Worm (Caenorhabditis elegans): ENCODE data around the gene mboa-1.

mboa-1 gene

DNA sequence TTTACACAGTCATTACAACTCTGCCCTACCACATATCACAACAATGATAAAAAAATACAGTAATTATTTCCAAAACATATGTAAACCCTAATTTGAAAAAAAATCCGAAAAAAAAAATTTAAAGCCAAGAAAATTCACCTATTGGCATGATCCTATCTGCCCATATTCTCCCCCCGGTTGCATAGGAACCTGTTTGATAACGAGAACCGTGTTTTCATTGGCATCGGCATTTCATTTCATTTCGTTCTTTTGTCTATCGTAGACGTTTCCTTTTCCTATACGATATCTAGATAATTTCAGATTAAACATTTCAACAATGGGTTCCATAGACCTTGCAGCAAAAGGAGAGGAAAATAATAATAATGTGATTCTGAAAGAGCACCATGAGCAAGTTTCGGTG lies at the start of gene mboa-1:
TSS of gene mboa-1 (plus strand) at position 301 of the 400 bp plus-strand sequence.
- no peak for TF ChIP-seq unc-62 (GFP tag; optimal IDR thresholded peaks at IDR 0.05)

DNA sequence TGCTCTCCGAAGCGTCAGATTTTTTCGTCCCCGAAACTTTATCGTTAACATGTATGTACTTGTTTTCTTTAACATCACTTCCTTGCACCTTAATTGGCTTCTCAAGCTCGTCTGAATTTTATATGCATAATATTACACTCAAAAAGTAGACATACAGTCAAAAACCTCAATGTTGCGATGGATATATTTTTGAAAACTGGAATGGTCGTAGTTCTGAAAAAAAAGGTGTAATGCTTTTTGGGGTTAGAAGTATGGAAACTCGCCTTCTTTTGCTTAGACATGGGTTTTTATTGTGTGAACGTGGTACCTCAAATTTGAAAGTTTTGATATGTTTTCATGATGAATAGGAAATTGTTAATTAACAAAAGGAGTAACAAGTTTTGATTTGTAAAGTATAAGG lies 48.0 kb upstream of the mboa-1 start, which contains the start of gene C09G1.2:
TSS of gene C09G1.2 (minus strand) at position 101 of the 400 bp plus-strand sequence.
- no peak for TF ChIP-seq unc-62 (GFP tag; optimal IDR thresholded peaks at IDR 0.05)

DNA sequence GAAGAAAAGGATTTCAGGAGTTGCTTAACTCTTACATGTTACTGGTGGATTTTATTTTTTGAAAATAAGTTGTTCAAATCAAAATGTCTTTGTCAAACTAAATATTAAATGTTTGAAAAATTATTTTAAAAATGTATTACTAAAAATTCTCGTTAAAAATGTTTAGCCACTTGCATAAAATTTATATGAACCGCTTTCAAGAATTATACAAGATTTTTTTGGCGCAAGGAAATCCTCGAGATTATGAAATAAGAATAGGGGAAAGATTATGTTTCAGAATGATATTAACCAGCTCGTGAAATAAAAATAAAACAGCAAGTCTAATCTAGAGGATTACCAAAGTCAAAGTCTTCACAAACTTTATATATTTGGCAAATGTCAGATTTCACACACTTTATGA lies 47.3 kb upstream of the mboa-1 start:
- TF ChIP-seq unc-62 (GFP tag; optimal IDR thresholded peaks at IDR 0.05) = no peak

DNA sequence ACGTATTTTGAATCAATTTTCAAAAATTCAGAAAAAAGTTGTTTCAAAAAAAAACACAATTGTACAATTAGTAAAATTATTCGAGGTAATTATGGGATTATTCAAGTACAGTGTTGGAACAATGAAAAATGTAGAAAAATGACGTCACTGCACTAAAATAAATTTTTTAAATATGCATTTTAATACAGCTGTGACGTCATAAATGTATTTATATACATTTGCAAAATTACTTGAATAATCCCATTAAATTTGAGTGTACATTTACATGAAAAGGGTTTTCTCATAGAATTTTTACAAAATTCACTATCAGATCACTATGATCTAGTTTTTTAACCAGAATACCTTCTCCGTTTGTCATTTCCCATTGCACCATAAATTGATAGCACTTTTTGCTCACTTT lies 42.0 kb upstream of the mboa-1 start:
- no peak for TF ChIP-seq unc-62 (GFP tag; optimal IDR thresholded peaks at IDR 0.05)

DNA sequence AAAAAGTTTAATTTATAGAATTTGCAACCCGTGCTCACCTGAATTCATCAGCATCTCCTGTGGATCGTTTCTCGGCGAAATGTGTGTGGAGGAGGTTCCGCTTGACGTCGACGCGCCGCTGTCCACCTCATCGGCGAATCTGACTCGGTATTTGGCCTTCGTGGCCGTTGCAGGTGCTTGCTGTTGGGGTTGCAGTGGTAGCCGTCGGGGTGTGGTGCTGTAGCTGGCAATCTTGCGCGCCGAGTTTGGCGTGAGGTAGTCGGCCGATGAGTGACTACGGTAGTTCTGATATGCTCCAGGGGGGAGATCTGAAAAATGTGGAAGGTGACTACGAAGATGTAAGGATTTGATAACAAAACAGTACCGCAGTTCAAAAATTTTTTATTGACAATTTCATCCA lies 37.8 kb upstream of the mboa-1 start:
- no peak for TF ChIP-seq unc-62 (GFP tag; optimal IDR thresholded peaks at IDR 0.05)

DNA sequence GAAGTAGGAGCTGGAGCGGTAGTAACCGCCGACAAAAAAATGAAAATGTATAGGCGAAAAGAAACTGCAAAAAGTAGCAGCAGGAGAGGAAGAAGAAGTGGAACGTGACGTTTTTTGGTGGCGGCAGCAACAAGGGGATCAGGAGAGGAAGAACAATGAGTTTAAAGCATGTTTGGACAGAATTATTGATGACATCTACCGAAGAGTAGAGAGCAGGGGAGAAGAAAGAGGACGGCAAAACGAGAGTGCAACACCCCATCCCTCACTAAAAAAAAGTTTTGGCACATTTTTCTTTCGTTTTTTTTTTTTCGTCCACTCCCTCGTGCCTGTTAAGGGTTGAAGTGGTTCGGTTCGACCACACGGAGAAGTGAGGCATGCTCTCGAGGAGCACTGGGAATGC lies 36.7 kb upstream of the mboa-1 start:
- no peak for TF ChIP-seq unc-62 (GFP tag; optimal IDR thresholded peaks at IDR 0.05)

DNA sequence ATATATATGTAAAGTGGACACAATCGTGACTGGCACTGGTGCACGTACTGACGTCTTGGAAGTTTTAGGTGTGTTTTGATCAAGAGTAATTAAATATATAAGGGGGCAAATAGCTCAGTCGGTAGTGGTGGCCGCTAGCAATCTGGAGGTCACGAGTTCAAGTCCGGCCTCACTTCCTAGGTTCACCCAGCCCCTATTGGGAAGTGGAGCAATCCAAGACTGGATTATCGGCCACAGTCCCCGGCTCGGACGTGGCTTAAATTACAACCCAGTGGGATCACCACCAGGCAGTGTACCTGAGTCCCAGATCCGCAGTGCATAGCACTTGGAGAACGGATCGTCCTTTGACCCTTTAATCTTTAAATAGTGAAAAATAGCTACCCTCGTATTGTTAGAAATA lies 33.5 kb upstream of the mboa-1 start:
- no peak for TF ChIP-seq unc-62 (GFP tag; optimal IDR thresholded peaks at IDR 0.05)

DNA sequence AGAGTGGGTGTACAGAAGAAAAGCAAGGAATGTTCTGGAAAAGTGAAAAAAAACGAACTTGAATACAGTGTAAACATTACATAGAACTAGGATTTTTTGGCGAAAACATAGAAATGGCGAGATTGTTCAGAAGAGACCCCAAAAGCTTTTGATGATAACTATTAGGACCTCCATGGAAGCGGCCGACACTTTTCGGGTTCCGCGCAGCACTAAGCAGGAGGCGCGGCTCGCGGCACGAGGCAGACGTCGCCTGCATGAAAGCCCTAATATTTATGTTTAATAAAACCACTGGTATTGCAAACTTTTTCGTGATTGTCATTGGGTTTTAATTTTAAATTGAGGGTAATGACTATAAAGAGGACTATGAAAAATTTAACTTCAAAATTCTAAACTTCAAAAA lies 32.7 kb upstream of the mboa-1 start:
- TF ChIP-seq unc-62 (GFP tag; optimal IDR thresholded peaks at IDR 0.05) = no peak

DNA sequence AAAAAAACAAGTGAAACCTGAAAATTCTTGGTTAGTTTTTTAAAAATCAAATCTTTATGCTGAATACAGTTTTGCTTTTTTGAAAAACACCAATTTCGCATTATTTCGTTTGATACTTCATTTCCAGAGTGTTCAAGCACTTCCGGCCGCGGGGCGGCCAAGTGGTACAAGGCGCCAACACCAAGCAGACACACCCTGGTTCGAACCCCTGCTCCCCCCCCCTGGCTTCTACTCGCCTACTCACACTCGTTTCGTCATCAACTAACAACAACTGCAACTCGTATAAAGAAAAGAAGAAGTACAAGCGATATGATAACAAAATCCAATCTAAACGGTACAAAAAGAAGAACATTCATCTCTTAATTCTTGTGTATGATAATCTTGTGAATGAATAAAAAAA lies 27.8 kb upstream of the mboa-1 start:
- no peak for TF ChIP-seq unc-62 (GFP tag; optimal IDR thresholded peaks at IDR 0.05)

DNA sequence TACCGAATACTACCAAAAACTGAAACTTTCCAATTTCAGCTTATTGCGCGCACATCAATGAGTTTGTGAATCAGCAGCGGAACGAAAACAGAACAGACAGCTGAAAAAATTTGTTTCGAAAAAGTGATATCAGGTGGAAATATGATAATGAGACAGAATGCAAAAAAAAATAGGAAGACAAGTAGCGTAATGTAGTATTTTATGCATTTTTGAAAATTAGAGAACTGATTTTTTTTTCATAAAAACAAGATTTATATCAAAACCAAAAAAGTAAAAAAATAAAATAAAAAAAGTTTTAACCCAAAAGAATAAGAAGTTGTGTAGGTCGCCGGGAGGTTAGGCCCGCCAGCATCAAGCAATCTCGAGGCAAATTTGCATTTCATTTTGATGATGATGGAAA lies 24.1 kb upstream of the mboa-1 start, which contains the start of gene C09G1.4:
TSS of gene C09G1.4 (minus strand) at position 101 of the 400 bp plus-strand sequence.
- TF ChIP-seq unc-62 (GFP tag; optimal IDR thresholded peaks at IDR 0.05) = no peak

DNA sequence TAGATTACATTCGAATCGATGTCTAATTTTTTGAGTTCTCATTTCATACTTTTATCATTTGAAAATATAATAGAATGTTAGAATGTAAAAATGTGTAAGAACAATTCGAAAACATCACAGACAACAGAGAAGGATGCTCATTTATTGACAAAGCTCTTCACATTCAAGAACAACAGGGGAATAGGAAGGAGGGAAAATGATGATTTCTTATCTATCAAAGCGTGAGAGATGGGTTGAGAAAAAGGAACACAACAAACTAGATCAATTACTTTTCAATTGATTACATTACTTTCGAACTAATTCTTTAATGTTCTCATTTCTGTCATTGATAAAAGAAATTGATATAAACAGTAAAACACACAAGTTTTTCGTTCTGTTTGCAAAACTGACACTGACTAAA lies 13.8 kb upstream of the mboa-1 start, which contains the start of the genes VB0395L.1 and nhx-1:
TSS of gene VB0395L.1 (minus strand) at position 186 of the 400 bp plus-strand sequence.
TSS of gene nhx-1 (plus strand) at position 326 of the 400 bp plus-strand sequence.
- TF ChIP-seq unc-62 (GFP tag; optimal IDR thresholded peaks at IDR 0.05) = no peak

DNA sequence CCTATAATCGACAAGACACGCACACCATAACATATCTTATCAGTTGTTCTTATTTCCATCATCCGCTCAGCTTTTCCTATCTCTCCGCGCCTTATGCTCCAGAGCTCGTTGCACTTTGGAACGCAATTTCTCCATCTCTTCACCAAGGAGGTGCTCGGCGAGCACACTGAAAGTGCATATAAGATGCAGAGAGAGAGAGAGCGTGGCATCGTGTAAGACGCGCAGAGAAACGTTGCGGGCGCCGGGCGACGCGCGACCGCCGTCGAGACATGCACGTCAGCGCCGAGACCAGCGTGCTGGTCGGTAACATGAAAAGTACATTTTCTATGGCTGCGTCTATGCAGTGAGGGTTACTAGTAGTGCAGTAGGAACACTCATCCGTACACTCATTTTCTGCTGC lies 6.0 kb upstream of the mboa-1 start:
- TF ChIP-seq unc-62 (GFP tag; optimal IDR thresholded peaks at IDR 0.05) = no peak

DNA sequence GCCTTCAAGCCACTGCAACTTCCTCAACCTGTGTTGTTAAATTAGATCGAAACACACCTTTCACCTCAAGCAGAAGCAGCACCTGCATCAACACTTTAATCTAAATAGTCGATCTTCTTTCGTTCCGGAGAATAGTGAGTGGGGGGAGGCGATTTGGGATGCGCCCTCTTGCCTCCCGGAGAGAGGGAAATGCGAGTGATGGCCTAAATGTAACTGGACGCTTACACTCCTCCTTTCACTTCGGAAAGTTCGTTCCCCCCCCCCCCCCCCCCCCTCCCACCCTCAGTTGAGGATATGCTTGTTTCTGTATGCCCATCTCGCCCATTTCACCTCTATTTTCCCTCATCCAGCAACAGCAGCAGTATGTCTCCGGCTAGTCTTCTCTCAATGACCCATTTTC lies 1.6 kb upstream of the mboa-1 start:
- TF ChIP-seq unc-62 (GFP tag; optimal IDR thresholded peaks at IDR 0.05) = no peak

DNA sequence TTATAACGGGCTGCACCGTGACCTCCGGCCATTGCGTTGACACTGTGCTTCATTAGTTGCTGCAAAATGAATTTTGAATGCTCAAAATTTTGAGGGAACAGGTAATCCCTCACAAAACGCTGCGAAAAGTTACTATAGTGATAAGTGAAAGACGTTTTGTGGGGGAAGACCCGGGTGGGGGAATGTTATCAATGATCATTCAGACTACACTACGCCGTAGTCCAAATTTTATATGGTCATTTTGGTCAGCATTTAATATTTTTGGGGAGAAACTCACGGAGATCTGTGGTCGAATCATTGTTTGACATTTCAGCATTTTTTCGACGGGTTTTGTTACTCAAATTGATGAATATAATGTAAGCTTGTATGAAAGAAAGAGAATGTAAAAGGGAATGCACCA lies 8.6 kb downstream of the mboa-1 start:
- TF ChIP-seq unc-62 (GFP tag; optimal IDR thresholded peaks at IDR 0.05) = no peak

DNA sequence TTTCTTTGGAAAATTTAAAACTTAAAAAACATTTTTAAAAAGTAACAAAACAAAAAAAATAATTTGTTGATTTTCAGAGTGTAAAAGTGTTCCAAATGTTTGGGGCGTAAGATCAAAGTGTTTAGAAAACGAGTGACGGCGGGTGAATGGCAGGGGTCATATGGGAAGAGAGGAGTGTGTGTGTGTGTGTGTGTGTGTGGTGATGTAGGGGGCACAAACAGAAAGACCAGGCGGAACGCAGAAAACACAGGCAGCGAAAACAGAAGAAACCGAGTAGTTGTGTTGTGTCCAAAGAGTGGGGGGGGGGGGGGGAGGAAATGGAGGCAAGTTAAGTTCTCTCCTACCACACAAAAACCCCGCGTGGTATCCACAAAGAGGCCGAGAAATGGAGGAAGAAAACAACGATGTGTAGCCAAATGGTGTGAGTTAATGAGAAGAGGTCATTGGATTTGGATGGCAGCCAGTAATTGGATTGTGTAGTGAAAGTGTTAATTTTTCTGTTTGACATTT lies 9.7 kb downstream of the mboa-1 start, which contains the start of gene B0395.3:
TSS of gene B0395.3 (minus strand) at position 51 of the 510 bp plus-strand sequence.
- TF ChIP-seq unc-62 (GFP tag; optimal IDR thresholded peaks at IDR 0.05) = no peak

DNA sequence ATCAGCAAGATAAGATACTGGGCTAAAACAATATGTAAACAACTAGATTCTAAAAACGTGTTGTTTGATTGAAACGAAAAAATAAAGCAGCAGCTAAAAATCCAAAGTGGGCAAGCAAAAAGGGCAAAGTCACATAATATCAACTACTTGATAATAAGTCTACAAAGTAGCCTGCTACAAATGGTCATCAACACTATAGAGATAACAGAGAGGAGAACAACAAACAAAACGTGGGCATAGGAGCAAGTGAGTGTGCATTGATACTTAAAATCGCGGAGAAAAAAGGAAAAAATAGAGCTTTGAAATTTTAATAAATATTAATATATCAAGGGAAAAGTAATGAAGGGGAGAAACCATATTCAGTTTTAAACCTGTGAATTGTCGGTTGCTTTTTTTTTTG lies 11.2 kb downstream of the mboa-1 start:
- no peak for TF ChIP-seq unc-62 (GFP tag; optimal IDR thresholded peaks at IDR 0.05)

DNA sequence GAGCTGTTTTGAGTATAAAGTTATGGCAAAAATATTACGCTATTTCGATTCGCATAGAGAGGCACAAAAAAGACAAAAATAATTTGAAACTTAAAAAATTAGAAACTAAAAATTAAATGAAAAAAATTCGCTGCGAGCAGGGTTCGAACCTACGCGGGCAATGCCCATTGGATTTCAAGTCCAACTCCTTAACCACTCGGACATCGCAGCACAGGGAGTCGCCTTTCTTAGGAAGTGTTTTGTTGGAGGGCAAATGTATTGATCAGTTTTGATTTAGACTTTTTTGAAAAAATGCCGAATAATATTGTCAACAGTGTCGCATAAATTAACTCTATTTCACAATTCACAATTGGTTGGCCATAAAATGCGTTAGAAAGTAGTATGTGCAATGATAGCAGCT lies 11.9 kb downstream of the mboa-1 start:
- TF ChIP-seq unc-62 (GFP tag; optimal IDR thresholded peaks at IDR 0.05) = no peak

DNA sequence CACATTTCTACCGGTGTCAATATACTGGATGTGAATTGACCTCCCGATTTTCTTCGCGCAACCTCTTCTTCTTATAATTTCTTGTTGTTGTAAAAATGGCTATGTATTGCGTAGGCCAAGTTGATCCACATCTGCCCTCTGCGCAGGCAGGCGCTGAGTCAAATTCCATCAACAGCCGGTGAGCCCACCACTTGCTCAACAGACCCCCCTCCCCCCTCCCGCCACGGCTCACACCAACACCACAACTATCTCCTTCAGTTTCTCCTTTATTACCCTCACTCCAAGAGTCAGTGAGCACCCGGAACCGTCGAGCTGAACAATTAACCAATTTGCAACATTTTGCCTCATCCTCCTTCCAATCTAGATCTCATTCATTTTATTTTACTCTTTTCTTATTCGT lies 13.7 kb downstream of the mboa-1 start:
- TF ChIP-seq unc-62 (GFP tag; optimal IDR thresholded peaks at IDR 0.05) = no peak
